Fruit fly (Drosophila melanogaster): ENCODE measurements around the gene CG1523.

Gene CG1523

DNA sequence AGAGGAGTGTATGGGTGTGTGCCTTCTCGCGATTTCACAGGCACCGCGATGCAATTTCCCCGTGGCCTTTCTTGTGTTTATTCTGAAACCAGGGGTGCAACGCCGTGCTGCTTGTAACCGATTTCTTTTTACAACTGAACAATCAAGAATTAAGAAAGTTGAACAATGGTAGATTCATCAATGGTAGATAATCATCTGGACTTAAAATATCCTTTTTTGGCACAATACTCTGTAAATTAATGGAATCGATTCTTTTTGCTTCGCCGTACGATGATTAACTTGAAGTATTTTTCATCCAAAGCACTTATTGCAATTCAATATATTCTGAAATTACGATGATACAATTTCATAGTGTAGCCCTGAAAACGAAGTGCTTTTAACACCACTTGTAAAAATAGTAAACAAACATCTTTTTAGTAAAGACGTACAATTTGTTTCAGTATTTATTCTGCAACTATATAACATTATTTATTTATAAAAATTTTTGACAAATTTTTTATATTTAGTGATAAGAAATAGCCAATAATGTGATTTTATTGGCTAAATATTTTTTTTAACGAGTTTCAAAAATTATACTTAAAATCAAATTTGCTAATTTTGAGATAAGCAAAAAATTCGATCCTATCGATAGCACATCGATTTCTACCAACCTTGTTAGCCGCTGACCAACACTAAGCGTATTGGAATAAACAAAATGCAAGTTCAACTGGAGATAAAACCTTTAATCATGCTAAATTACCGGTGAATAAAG, at the start of gene CG1523, which contains the start of gene CG1647 (continued):
- TF ChIP-seq nmo (GFP tag; optimal IDR thresholded peaks at IDR 0.05): peak; percentile 74
- TF ChIP-seq CG11398 (GFP tag; optimal IDR thresholded peaks at IDR 0.05): peak; percentile 29
- TF ChIP-seq eve (GFP tag; optimal IDR thresholded peaks at IDR 0.05): no peak
- TF ChIP-seq dati (GFP tag; IDR thresholded peaks at IDR 0.05): no peak
- peak; percentile 38 for TF ChIP-seq disco-r (GFP tag; optimal IDR thresholded peaks at IDR 0.05)
- TF ChIP-seq ranshi (GFP tag; IDR thresholded peaks at IDR 0.05): peak; percentile 34; the same call in 1 of the 2 replicates
- no peak for TF ChIP-seq en (GFP tag; optimal IDR thresholded peaks at IDR 0.05)
- TF ChIP-seq CG13775 (GFP tag; optimal IDR thresholded peaks at IDR 0.05): peak; percentile 79
- TF ChIP-seq abd-A (tag; optimal IDR thresholded peaks at IDR 0.05): no peak
- TF ChIP-seq Dll (GFP tag; IDR thresholded peaks at IDR 0.05; ENCODE audit: partially characterized antibody): peak; percentile 72
- no peak for TF ChIP-seq Meics (GFP tag; optimal IDR thresholded peaks at IDR 0.05)
- peak; percentile 50 for TF ChIP-seq CG18476 (GFP tag; optimal IDR thresholded peaks at IDR 0.05)
- peak; percentile 29; the same call in 1 of the 2 replicates for TF ChIP-seq Ada2b (GFP tag; IDR thresholded peaks at IDR 0.05)
- TF ChIP-seq CG7786 (GFP tag; optimal IDR thresholded peaks at IDR 0.05): peak; percentile 48
- peak; percentile 73 for TF ChIP-seq CG6689 (GFP tag; IDR thresholded peaks at IDR 0.05)
- peak; percentile 74 for TF ChIP-seq CG10543 (GFP tag; optimal IDR thresholded peaks at IDR 0.05)
- TF ChIP-seq ssp (GFP tag; IDR thresholded peaks at IDR 0.05): peak; percentile 38; the same call in 1 of the 2 replicates
- TF ChIP-seq Doc2 (GFP tag; IDR thresholded peaks at IDR 0.05): no peak
- peak; percentile 67 for TF ChIP-seq CG4424 (GFP tag; optimal IDR thresholded peaks at IDR 0.05)
- no peak for TF ChIP-seq psq (GFP tag; optimal IDR thresholded peaks at IDR 0.05)
- TF ChIP-seq CG4820 (GFP tag; optimal IDR thresholded peaks at IDR 0.05): peak; percentile 54
- peak; percentile 70 for TF ChIP-seq CG1233 (GFP tag; optimal IDR thresholded peaks at IDR 0.05)
- TF ChIP-seq Max (GFP tag; optimal IDR thresholded peaks at IDR 0.05): peak; percentile 43

DNA sequence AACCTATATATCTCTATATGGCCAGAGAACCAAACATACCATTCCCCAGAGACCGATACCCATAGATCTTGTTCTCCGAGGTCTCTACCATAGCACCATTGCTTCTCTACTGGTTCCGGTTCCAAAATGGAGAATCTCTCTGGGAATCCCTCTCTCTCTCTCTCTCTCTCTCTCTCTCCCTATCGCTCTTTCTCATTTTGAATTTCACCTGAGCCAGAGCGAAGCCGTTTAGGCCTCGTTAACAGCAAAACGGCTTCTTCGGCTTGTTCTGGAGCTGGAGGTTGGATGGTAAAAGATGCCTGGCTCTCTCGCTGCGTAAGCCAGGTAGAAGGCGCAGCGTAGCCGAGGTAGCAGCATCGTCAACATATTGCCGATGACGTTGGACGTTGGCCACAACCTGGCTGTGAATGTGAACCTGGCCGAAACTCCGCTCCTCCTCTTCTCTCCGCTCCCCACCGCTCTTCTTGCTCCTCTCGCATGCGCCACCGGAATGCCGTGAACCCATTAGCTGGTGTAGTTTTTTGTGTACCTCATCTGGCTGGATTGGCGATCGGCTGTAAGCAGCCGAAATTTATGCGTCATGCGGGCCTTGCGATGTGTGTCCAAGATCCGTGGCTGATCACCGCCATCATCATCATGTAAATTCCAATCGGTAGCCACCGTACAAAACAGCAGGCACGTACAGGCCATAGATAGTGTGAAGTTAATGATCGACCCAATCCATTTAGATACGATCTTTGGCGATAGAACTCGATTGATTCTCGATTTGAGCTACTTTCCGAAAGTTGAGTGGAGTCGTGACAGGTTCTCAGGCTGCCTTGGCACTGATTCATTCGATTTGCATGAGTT, 42.1 kb upstream of the CG1523 start:
- TF ChIP-seq chinmo (GFP tag; IDR thresholded peaks at IDR 0.05; ENCODE audit: partially characterized antibody): peak; percentile 75; the same call in 2 of the 4 replicates
- no peak for TF ChIP-seq Hmr (GFP tag; optimal IDR thresholded peaks at IDR 0.05)
- no peak for TF ChIP-seq CG3163 (GFP tag; optimal IDR thresholded peaks at IDR 0.05)
- TF ChIP-seq z (GFP tag; IDR thresholded peaks at IDR 0.05): peak; percentile 71
- no peak for TF ChIP-seq Adf1 (GFP tag; IDR thresholded peaks at IDR 0.05)
- peak; percentile 9 for TF ChIP-seq corto (GFP tag; optimal IDR thresholded peaks at IDR 0.05)
- peak; percentile 15 for TF ChIP-seq gcm (GFP tag; optimal IDR thresholded peaks at IDR 0.05)
- TF ChIP-seq vvl (GFP tag; IDR thresholded peaks at IDR 0.05): peak; percentile 39; the same call in 1 of the 2 replicates
- TF ChIP-seq Hmx (GFP tag; optimal IDR thresholded peaks at IDR 0.05): no peak
- peak; percentile 95 for TF ChIP-seq CG12769 (tag; optimal IDR thresholded peaks at IDR 0.05)
- TF ChIP-seq lbe (GFP tag; optimal IDR thresholded peaks at IDR 0.05): peak; percentile 74
- TF ChIP-seq CG18476 (GFP tag; optimal IDR thresholded peaks at IDR 0.05): no peak
- peak; percentile 64 for TF ChIP-seq Deaf1 (tag; optimal IDR thresholded peaks at IDR 0.05)
- no peak for TF ChIP-seq tgo (GFP tag; IDR thresholded peaks at IDR 0.05)
- peak; percentile 94 to 99 for TF ChIP-seq Trl (optimal IDR thresholded peaks at IDR 0.05)
- TF ChIP-seq Trl (GFP tag; optimal IDR thresholded peaks at IDR 0.05): peak; percentile 8
- TF ChIP-seq nmo (GFP tag; optimal IDR thresholded peaks at IDR 0.05): no peak
- no peak for TF ChIP-seq CG6272 (GFP tag; IDR thresholded peaks at IDR 0.05)
- no peak for TF ChIP-seq HmgZ (tag; optimal IDR thresholded peaks at IDR 0.05)
- TF ChIP-seq CG15514 (GFP tag; optimal IDR thresholded peaks at IDR 0.05): peak; percentile 97
- no peak for TF ChIP-seq CG4360 (GFP tag; IDR thresholded peaks at IDR 0.05)
- no peak for TF ChIP-seq toy (GFP tag; IDR thresholded peaks at IDR 0.05)
- peak; percentile 18; the same call in 1 of the 3 replicates for TF ChIP-seq Doc3 (GFP tag; IDR thresholded peaks at IDR 0.05; ENCODE audit: partially characterized antibody)
- peak; percentile 2 for TF ChIP-seq Atf3 (GFP tag; optimal IDR thresholded peaks at IDR 0.05)
- TF ChIP-seq jumu (GFP tag; optimal IDR thresholded peaks at IDR 0.05): no peak
- peak; percentile 30; the same call in 1 of the 2 replicates for TF ChIP-seq Scr (GFP tag; IDR thresholded peaks at IDR 0.05; ENCODE audit: partially characterized antibody)
- TF ChIP-seq nom (GFP tag; optimal IDR thresholded peaks at IDR 0.05): peak; percentile 17
